Worm (Caenorhabditis elegans) whole organism, L1 larva: ENCODE results near the gene fipr-3.

Experiments
- C04F5.9 ChIP-seq: sonication (generic microtip); optimal IDR thresholded peaks from 2 replicates; lab custom pipeline; 2016; ENCODE audit warnings: missing genetic modification characterization, missing compliant biosample characterization
- C34B4.2 ChIP-seq: sonication (generic microtip); optimal IDR thresholded peaks from 2 replicates; lab custom pipeline; 2017; ENCODE audit warnings: mild to moderate bottlenecking, missing genetic modification characterization, missing compliant biosample characterization
- ceh-63 ChIP-seq: fragments of 200-800 bp; sonication (Bioruptor generic); optimal IDR thresholded peaks from 2 replicates; lab custom pipeline; 2018; ENCODE audit warnings: mild to moderate bottlenecking, missing genetic modification characterization, missing compliant biosample characterization
- ceh-8 ChIP-seq: fragments of 200-800 bp; sonication (Bioruptor generic); optimal IDR thresholded peaks from 2 replicates; lab custom pipeline; 2018; ENCODE audit warnings: mild to moderate bottlenecking, missing genetic modification characterization, moderate library complexity, missing compliant biosample characterization
- ceh-82 ChIP-seq, 3 experiments: fragments of 150-350 bp in 1 of 3; sonication (generic microtip) in 2 of 3; optimal IDR thresholded peaks; 2 replicates each; lab custom pipeline; 2014 to 2017; ENCODE audit warnings: missing biosample characterization in 3 of 3, missing genetic modification characterization in 3 of 3
- dsc-1 ChIP-seq: sonication (generic microtip); optimal IDR thresholded peaks from 2 replicates; lab custom pipeline; 2016; ENCODE audit warnings: mild to moderate bottlenecking, missing genetic modification characterization, missing compliant biosample characterization
- efl-3 ChIP-seq: fragments of 200-800 bp; sonication (Bioruptor generic); optimal IDR thresholded peaks from 2 replicates; lab custom pipeline; 2018; ENCODE audit warnings: mild to moderate bottlenecking, missing genetic modification characterization, missing compliant biosample characterization
- ets-5 ChIP-seq: fragments of 200-800 bp; sonication (Bioruptor generic); IDR thresholded peaks from 2 replicates; pipeline ENCODE4 v1.3.6; 2022; ENCODE audit warnings: missing genetic modification characterization, missing compliant biosample characterization
- fkh-10 ChIP-seq: sonication (generic microtip); optimal IDR thresholded peaks from 2 replicates; lab custom pipeline; 2017; ENCODE audit warnings: missing biosample characterization, missing genetic modification reagents, missing genetic modification characterization
- fkh-4 ChIP-seq: sonication (generic microtip); optimal IDR thresholded peaks from 2 replicates; lab custom pipeline; 2016; ENCODE audit warnings: missing compliant biosample characterization, missing genetic modification characterization, borderline replicate concordance
- fos-1 ChIP-seq: fragments of 150-350 bp; optimal IDR thresholded peaks from 2 replicates; lab custom pipeline; 2014; ENCODE audit warnings: missing biosample characterization, missing genetic modification characterization
- hpl-2 ChIP-seq: fragments of 150-350 bp; optimal IDR thresholded peaks from 2 replicates; lab custom pipeline; 2014; ENCODE audit warnings: missing biosample characterization, missing genetic modification reagents, missing genetic modification characterization
- lin-14 ChIP-seq: fragments of 200-800 bp; sonication (Bioruptor generic); optimal IDR thresholded peaks from 2 replicates; lab custom pipeline; 2018; ENCODE audit warnings: mild to moderate bottlenecking, missing genetic modification characterization, moderate library complexity, missing compliant biosample characterization
- lin-39 ChIP-seq: fragments of 150-350 bp; optimal IDR thresholded peaks from 2 replicates; lab custom pipeline; 2014; ENCODE audit warnings: missing biosample characterization, missing genetic modification reagents, missing genetic modification characterization
- mab-9 ChIP-seq: fragments of 200-800 bp; sonication (Bioruptor generic); IDR thresholded peaks from 2 replicates; pipeline ENCODE4 v1.3.6; 2022; ENCODE audit warnings: missing genetic modification reagents, missing genetic modification characterization, missing compliant biosample characterization
- nhr-20 ChIP-seq: sonication (generic microtip); optimal IDR thresholded peaks from 2 replicates; lab custom pipeline; 2016; ENCODE audit warnings: mild to moderate bottlenecking, missing genetic modification characterization, missing compliant biosample characterization
- nhr-237 ChIP-seq: fragments of 150-350 bp; optimal IDR thresholded peaks from 2 replicates; lab custom pipeline; 2014; ENCODE audit warnings: missing biosample characterization, missing genetic modification characterization
- nhr-85 ChIP-seq: sonication (generic microtip); peaks from one replicate; lab custom pipeline; 2016; ENCODE audit warnings: missing genetic modification characterization, inconsistent platforms, missing compliant biosample characterization
- nhr-90 ChIP-seq: sonication (generic microtip); optimal IDR thresholded peaks from 2 replicates; lab custom pipeline; 2016; ENCODE audit warnings: mild to moderate bottlenecking, missing genetic modification characterization, missing compliant biosample characterization; ENCODE audit not compliant: poor library complexity
- pax-3 ChIP-seq: fragments of 200-800 bp; sonication (Bioruptor generic); optimal IDR thresholded peaks from 2 replicates; lab custom pipeline; 2018; ENCODE audit warnings: mild to moderate bottlenecking, missing genetic modification characterization, moderate library complexity, missing compliant biosample characterization
- rnt-1 ChIP-seq: sonication (generic microtip); optimal IDR thresholded peaks from 2 replicates; lab custom pipeline; 2016; ENCODE audit warnings: mild to moderate bottlenecking, missing genetic modification characterization, moderate library complexity, missing compliant biosample characterization
- skn-1 ChIP-seq: fragments of 150-350 bp; optimal IDR thresholded peaks from 2 replicates; lab custom pipeline; 2014; ENCODE audit warnings: missing biosample characterization, missing genetic modification characterization
- snpc-4 ChIP-seq: fragments of 150-350 bp; optimal IDR thresholded peaks from 2 replicates; lab custom pipeline; 2014; ENCODE audit warnings: missing biosample characterization, missing genetic modification characterization
- snu-23 ChIP-seq: sonication (generic microtip); optimal IDR thresholded peaks from 2 replicates; lab custom pipeline; 2016; ENCODE audit warnings: missing genetic modification characterization, missing compliant biosample characterization
- sup-37 ChIP-seq: fragments of 200-800 bp; sonication (Bioruptor generic); optimal IDR thresholded peaks from 2 replicates; lab custom pipeline; 2018; ENCODE audit warnings: mild to moderate bottlenecking, missing genetic modification characterization, missing compliant biosample characterization
- unc-30 ChIP-seq: sonication (generic microtip); optimal IDR thresholded peaks from 2 replicates; lab custom pipeline; 2017; ENCODE audit warnings: missing biosample characterization, missing genetic modification characterization
- unc-62 ChIP-seq: fragments of 150-350 bp; optimal IDR thresholded peaks from 2 replicates; lab custom pipeline; 2014; ENCODE audit warnings: missing biosample characterization, missing genetic modification reagents, missing genetic modification characterization
- unc-86 ChIP-seq: sonication (generic microtip); optimal IDR thresholded peaks from 2 replicates; lab custom pipeline; 2016; ENCODE audit warnings: missing genetic modification characterization, missing compliant biosample characterization
- unc-98 ChIP-seq: fragments of 200-800 bp; sonication (Bioruptor generic); IDR thresholded peaks from 2 replicates; pipeline ENCODE4 v1.3.6; 2022; ENCODE audit warnings: missing genetic modification characterization, missing compliant biosample characterization
- xbp-1 ChIP-seq: sonication (generic microtip); optimal IDR thresholded peaks from 2 replicates; lab custom pipeline; 2016; ENCODE audit warnings: missing genetic modification characterization, missing compliant biosample characterization
- zag-1 ChIP-seq: fragments of 150-350 bp; optimal IDR thresholded peaks from 2 replicates; lab custom pipeline; 2014; ENCODE audit warnings: missing biosample characterization, missing genetic modification characterization
- zip-4 ChIP-seq: fragments of 200-800 bp; sonication (Bioruptor generic); optimal IDR thresholded peaks from 2 replicates; lab custom pipeline; 2018; ENCODE audit warnings: mild to moderate bottlenecking, missing genetic modification characterization, moderate library complexity, missing compliant biosample characterization
- ztf-11 ChIP-seq, 2 experiments: sonication (generic microtip); optimal IDR thresholded peaks; 2 replicates each; lab custom pipeline; 2016 to 2017; ENCODE audit warnings: missing genetic modification characterization in 2 of 2, missing biosample characterization in 1 of 2, missing compliant biosample characterization in 1 of 2
- ztf-4 ChIP-seq: fragments of 150-350 bp; optimal IDR thresholded peaks from 2 replicates; lab custom pipeline; 2014; ENCODE audit warnings: missing biosample characterization, missing genetic modification characterization

fipr-3 gene

ce11 chrX:14423105-14423504 is at the start of gene fipr-3:
Gene fipr-3, plus strand, starts transcription at chrX:14423405.
- TF ChIP-seq zip-4 (GFP tag; lab: Kevin White, UChicago) (no peak), ztf-11 (tag; optimal IDR thresholded peaks at IDR 0.05; lab: Kevin White, UChicago) (no peak), pax-3 (no peak), xbp-1 (tag; lab: Kevin White, UChicago) (no peak), C34B4.2 (tag; lab: Kevin White, UChicago) (no peak), lin-39 (no peak), skn-1 (tag; lab: Kevin White, UChicago) (no peak), sup-37 (GFP tag; lab: Kevin White, UChicago) (no peak), snu-23 (no peak), hpl-2 (no peak), nhr-20 (tag; lab: Kevin White, UChicago) (no peak), zag-1 (tag; lab: Kevin White, UChicago) (no peak), fos-1 (tag; lab: Kevin White, UChicago) (no peak)

ce11 chrX:14377169-14377568 is 46.0 kb upstream of the fipr-3 start, which contains the start of gene Y60A9A.1:
Gene Y60A9A.1, minus strand, starts transcription at chrX:14377269.
- TF ChIP-seq lin-14 (GFP tag; lab: Kevin White, UChicago) (no peak), unc-30 (tag; lab: Kevin White, UChicago) (no peak), unc-98 (GFP tag; lab: Robert Waterston, UW) (no peak)

- TF ChIP-seq unc-62 (GFP tag; lab: Kevin White, UChicago) = no peak
- no peak for TF ChIP-seq efl-3 (GFP tag; lab: Kevin White, UChicago)
- TF ChIP-seq dsc-1 = no peak
- TF ChIP-seq ceh-63 (GFP tag; lab: Kevin White, UChicago) = no peak
- no peak for TF ChIP-seq nhr-85
- no peak for TF ChIP-seq rnt-1 (tag; lab: Kevin White, UChicago)
- no peak for TF ChIP-seq lin-39
These were observed 40.3 kb upstream of the fipr-3 start, which contains the start of gene Y60A9.3 for ce11 chrX:14382951-14383350. Gene Y60A9.3, plus strand, starts transcription at chrX:14383251.

- no peak for TF ChIP-seq lin-14 (GFP tag; lab: Kevin White, UChicago)
- no peak for TF ChIP-seq ztf-4
- no peak for TF ChIP-seq unc-86 (tag; lab: Kevin White, UChicago)
- TF ChIP-seq ceh-8 (GFP tag; lab: Kevin White, UChicago) = no peak
- no peak for TF ChIP-seq snpc-4 (tag; lab: Kevin White, UChicago)
- TF ChIP-seq mab-9 (GFP tag; lab: Robert Waterston, UW) = no peak
- no peak for TF ChIP-seq nhr-237 (tag; lab: Kevin White, UChicago)
- no peak for TF ChIP-seq nhr-90
- no peak for TF ChIP-seq C04F5.9 (tag; lab: Kevin White, UChicago)
- TF ChIP-seq, all 84 proteins: peak for 0
These were observed 27.9 kb upstream of the fipr-3 start, which contains the start of gene Y60A9.1 for ce11 chrX:14395267-14395666. Gene Y60A9.1, minus strand, starts transcription at chrX:14395367.

ce11 chrX:14399035-14399434 is 24.2 kb upstream of the fipr-3 start:
- TF ChIP-seq ceh-82 (tag; optimal IDR thresholded peaks at IDR 0.05; lab: Kevin White, UChicago) (no peak), ets-5 (GFP tag; lab: Robert Waterston, UW) (no peak), fkh-10 (GFP tag; lab: Kevin White, UChicago) (peak; percentile 65), hpl-2 (no peak)
- TF ChIP-seq, all 84 proteins: peak for 1

ce11 chrX:14401230-14401629 is 22.0 kb upstream of the fipr-3 start:
- TF ChIP-seq fkh-4 (peak; percentile 73), snu-23 (no peak), dsc-1 (peak; percentile 95)
